Worm (Caenorhabditis elegans): ENCODE measurements around the gene ksr-1.

ksr-1 gene

DNA sequence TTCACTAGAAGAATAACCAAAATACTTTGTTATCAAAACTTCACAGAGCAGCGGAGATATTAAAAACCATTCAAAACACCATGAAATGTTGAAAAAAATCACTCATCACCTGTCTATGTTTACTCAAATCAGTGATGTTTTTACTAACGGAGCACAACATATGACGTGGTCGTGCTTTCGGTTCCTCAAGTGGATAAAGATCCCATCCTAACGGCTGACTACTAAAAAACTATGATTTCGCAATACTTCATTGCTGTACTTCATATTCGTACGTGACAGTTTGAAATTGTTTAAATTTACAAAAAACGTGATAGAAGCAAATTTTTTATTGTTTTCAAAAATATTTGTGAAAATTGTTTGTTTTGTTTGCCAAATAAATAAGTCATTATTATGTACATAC, 17.3 kb upstream of the ksr-1 start:
- no peak for TF ChIP-seq unc-55 (GFP tag; optimal IDR thresholded peaks at IDR 0.05)
- peak; percentile 62 for TF ChIP-seq nhr-129 (tag; optimal IDR thresholded peaks at IDR 0.05)

DNA sequence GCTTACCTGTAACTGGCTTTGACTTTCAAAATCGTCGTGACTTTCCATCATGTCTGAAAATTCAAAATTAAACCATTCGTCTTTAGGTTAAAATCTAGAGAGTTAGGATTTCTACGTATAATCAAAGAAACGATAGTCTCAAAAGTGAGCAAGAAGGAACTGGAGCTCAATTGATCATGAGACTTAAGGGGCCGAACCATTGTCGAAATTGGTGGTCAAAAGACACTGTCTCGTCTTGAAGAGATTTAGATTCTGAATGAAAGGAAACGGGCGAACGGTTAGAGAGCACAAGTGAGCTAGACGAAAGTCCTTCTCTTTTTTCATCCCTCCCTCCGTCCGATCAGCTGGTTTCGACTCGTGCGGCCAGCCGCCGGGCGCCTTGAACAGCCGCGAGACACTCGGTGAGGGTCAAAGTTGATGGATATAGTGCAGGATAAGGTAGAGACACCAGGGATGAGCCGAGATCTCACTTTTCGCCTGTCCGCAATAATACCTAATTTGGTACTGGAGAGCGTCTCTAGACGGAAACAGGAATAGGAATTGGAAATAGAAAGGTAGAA, 13.8 kb upstream of the ksr-1 start, which contains the start of gene M60.7:
Gene M60.7, minus strand, starts transcription at position 51 of the 560 bp plus-strand sequence.
- TF ChIP-seq crh-2 (tag; optimal IDR thresholded peaks at IDR 0.05) (no peak), nhr-11 (tag; optimal IDR thresholded peaks at IDR 0.05) (no peak), ceh-16 (tag; optimal IDR thresholded peaks at IDR 0.05) (no peak), ZK546.5 (tag; optimal IDR thresholded peaks at IDR 0.05) (no peak), F13H6.1 (tag; optimal IDR thresholded peaks at IDR 0.05) (no peak), elt-3 (tag; optimal IDR thresholded peaks at IDR 0.05) (no peak), blmp-1 (tag; optimal IDR thresholded peaks at IDR 0.05; ENCODE audit: insufficient read depth) (no peak), alr-1 (tag; optimal IDR thresholded peaks at IDR 0.05) (no peak), unc-55 (GFP tag; optimal IDR thresholded peaks at IDR 0.05) (no peak), nhr-12 (tag; optimal IDR thresholded peaks at IDR 0.05) (no peak), elt-1 (tag; optimal IDR thresholded peaks at IDR 0.05) (no peak)

DNA sequence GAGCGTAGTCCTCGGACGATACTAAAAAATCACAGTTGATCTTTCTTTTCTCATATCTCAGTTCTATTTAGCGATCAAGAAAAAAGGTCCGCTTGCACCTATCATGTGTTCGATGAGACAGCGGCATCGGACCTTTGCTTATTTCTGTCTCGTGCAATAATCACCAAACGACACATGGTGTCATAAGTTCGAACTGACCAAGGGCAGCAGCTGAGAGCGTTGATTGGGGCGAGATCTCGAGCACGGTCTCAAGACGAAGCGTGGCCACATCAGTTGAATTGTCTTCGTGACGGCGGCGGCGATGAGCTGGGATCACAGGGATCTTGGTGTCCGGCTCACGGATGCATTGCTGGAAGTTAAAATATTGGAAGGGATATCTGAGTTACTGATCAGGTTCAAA, 12.2 kb upstream of the ksr-1 start:
- no peak for TF ChIP-seq nhr-77 (tag; optimal IDR thresholded peaks at IDR 0.05)
- TF ChIP-seq nhr-129 (tag; optimal IDR thresholded peaks at IDR 0.05): peak; percentile 38
- no peak for TF ChIP-seq ztf-4 (tag; optimal IDR thresholded peaks at IDR 0.05)
- TF ChIP-seq nhr-237 (tag; optimal IDR thresholded peaks at IDR 0.05): no peak
- no peak for TF ChIP-seq mab-5 (tag; optimal IDR thresholded peaks at IDR 0.05)
- no peak for TF ChIP-seq zag-1 (tag; optimal IDR thresholded peaks at IDR 0.05)
- no peak for TF ChIP-seq ceh-16 (tag; optimal IDR thresholded peaks at IDR 0.05)
- no peak for TF ChIP-seq nhr-23 (tag; optimal IDR thresholded peaks at IDR 0.05)

DNA sequence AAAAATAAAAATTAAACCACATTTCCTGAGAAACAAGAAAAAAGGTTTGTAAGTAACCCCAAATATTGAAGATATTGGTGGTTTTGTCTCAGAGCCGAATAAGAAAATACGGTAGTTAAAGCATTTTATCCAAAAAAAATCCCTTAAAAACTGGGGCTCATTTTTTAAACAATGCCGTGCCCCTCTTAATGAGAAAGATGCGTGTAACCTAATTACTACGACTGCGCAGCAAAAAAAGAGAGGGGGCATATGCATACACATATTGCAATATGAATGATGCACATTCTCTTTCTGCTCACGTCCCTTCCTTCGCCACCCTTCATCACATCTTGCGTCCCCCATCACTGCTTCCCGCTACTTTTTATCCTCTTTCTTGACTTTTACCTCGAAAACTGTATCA, 6.9 kb upstream of the ksr-1 start:
- no peak for TF ChIP-seq unc-55 (GFP tag; optimal IDR thresholded peaks at IDR 0.05)
- no peak for TF ChIP-seq lin-39 (tag; optimal IDR thresholded peaks at IDR 0.05)
- TF ChIP-seq alr-1 (tag; optimal IDR thresholded peaks at IDR 0.05): no peak
- TF ChIP-seq nhr-6 (tag; optimal IDR thresholded peaks at IDR 0.05): no peak
- TF ChIP-seq skn-1 (tag; optimal IDR thresholded peaks at IDR 0.05): no peak
- no peak for TF ChIP-seq ceh-16 (tag; optimal IDR thresholded peaks at IDR 0.05)
- no peak for TF ChIP-seq unc-62 (GFP tag; optimal IDR thresholded peaks at IDR 0.05)
- no peak for TF ChIP-seq R02D3.7 (tag; optimal IDR thresholded peaks at IDR 0.05)
- no peak for TF ChIP-seq ama-1 (optimal IDR thresholded peaks at IDR 0.05)
- no peak for TF ChIP-seq mab-5 (tag; optimal IDR thresholded peaks at IDR 0.05)
- no peak for TF ChIP-seq sem-4 (tag; optimal IDR thresholded peaks at IDR 0.05)
- TF ChIP-seq mdl-1 (tag; optimal IDR thresholded peaks at IDR 0.05): no peak
- no peak for TF ChIP-seq mbf-1 (tag; optimal IDR thresholded peaks at IDR 0.05)
- TF ChIP-seq egl-27 (tag; optimal IDR thresholded peaks at IDR 0.05): no peak
- no peak for TF ChIP-seq dmd-4 (tag; optimal IDR thresholded peaks at IDR 0.05)
- TF ChIP-seq F13H6.1 (tag; optimal IDR thresholded peaks at IDR 0.05): no peak
- no peak for TF ChIP-seq lin-13 (GFP tag; optimal IDR thresholded peaks at IDR 0.05)
- TF ChIP-seq Y55F3AM.14 (GFP tag; optimal IDR thresholded peaks at IDR 0.05): no peak

DNA sequence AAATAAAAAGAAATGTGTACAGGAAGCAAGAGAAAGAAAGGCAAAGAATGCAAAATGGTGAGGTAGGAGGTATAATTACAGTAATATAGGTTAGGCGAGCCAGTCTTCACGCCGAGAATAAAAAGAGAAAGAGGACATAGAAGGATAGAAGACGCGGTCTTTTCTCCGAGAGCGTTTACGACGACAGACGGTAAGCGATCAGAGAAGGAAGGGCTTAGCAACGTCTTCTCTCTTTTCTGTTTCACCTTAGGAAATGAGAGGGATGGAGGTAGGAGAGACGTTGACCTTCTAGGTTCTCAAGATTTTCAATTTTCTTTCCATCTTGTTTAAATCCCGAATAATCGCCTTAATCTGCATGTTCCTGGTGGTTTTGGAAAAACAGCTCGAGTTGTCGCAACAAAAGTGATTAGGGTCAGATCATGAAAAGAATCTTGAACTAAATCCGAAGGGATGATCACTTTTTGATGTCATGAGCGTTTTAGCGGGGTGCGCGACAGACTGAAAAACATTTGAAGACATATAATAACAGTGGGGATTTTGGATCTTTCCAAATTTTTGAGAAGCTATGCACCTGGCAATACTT, 3.9 kb upstream of the ksr-1 start, which contains the start of gene cutl-29:
Gene cutl-29, minus strand, starts transcription at position 51 of the 583 bp plus-strand sequence.
- TF ChIP-seq dmd-4 (tag; optimal IDR thresholded peaks at IDR 0.05): no peak
- no peak for TF ChIP-seq ztf-4 (tag; optimal IDR thresholded peaks at IDR 0.05)
- TF ChIP-seq nhr-10 (tag; optimal IDR thresholded peaks at IDR 0.05): no peak
- no peak for TF ChIP-seq ZK546.5 (tag; optimal IDR thresholded peaks at IDR 0.05)
- no peak for TF ChIP-seq unc-55 (GFP tag; optimal IDR thresholded peaks at IDR 0.05)
- TF ChIP-seq unc-39 (tag; optimal IDR thresholded peaks at IDR 0.05): no peak
- no peak for TF ChIP-seq lsy-2 (tag; optimal IDR thresholded peaks at IDR 0.05)
- no peak for TF ChIP-seq alr-1 (tag; optimal IDR thresholded peaks at IDR 0.05)
- TF ChIP-seq lin-13 (GFP tag; optimal IDR thresholded peaks at IDR 0.05): no peak
- no peak for TF ChIP-seq elt-3 (tag; optimal IDR thresholded peaks at IDR 0.05)
- no peak for TF ChIP-seq C34F6.9 (tag; optimal IDR thresholded peaks at IDR 0.05)
- TF ChIP-seq blmp-1 (tag; optimal IDR thresholded peaks at IDR 0.05; ENCODE audit: insufficient read depth): no peak
- no peak for TF ChIP-seq aly-2 (tag; optimal IDR thresholded peaks at IDR 0.05)
- no peak for TF ChIP-seq ztf-1 (GFP tag; conservative IDR thresholded peaks at IDR 0.05)
- no peak for TF ChIP-seq nhr-23 (tag; optimal IDR thresholded peaks at IDR 0.05)
